Worm (Caenorhabditis elegans) whole organism, L4 larva: Measurements from ENCODE around the gene ccz-1.

Source experiments
- D1046.2 ChIP-seq: fragments of 200-800 bp; sonication (Bioruptor generic); IDR thresholded peaks from 2 replicates; pipeline ENCODE4 v1.3.6; 2022; ENCODE audit warnings: missing genetic modification characterization, missing compliant biosample characterization
- F10B5.3 ChIP-seq: sonication (generic microtip); optimal IDR thresholded peaks from 2 replicates; lab custom pipeline; 2016; ENCODE audit warnings: mild to moderate bottlenecking, missing genetic modification characterization, missing compliant biosample characterization
- F26F4.8 ChIP-seq: fragments of 200-800 bp; sonication (Bioruptor generic); conservative IDR thresholded peaks from 2 replicates; pipeline ENCODE4 v1.3.6; 2022; ENCODE audit warnings: missing genetic modification characterization, missing compliant biosample characterization
- F37D6.2 ChIP-seq: sonication (generic microtip); optimal IDR thresholded peaks from 2 replicates; lab custom pipeline; 2016; ENCODE audit warnings: mild to moderate bottlenecking, missing genetic modification characterization, missing compliant biosample characterization
- T20F7.1 ChIP-seq: fragments of 200-800 bp; sonication (Bioruptor generic); optimal IDR thresholded peaks from 2 replicates; lab custom pipeline; 2018; ENCODE audit warnings: mild to moderate bottlenecking, missing genetic modification characterization, missing compliant biosample characterization
- Y105C5A.15 ChIP-seq: fragments of 200-800 bp; sonication (Bioruptor generic); IDR thresholded peaks from 2 replicates; pipeline ENCODE4 v1.3.6; 2022; ENCODE audit warnings: missing genetic modification characterization, missing compliant biosample characterization
- Y48G9A.11 ChIP-seq: fragments of 200-800 bp; sonication (Bioruptor generic); IDR thresholded peaks from 2 replicates; pipeline ENCODE4 v1.3.6; 2022; ENCODE audit warnings: missing genetic modification reagents, missing genetic modification characterization, missing compliant biosample characterization
- Y75B8A.6 ChIP-seq: fragments of 200-800 bp; sonication (Bioruptor generic); IDR thresholded peaks from 2 replicates; pipeline ENCODE4 v1.3.6; 2022; ENCODE audit warnings: missing genetic modification reagents, missing genetic modification characterization, missing compliant biosample characterization
- aha-1 ChIP-seq: fragments of 150-350 bp; peaks from one replicate; lab custom pipeline; 2014; ENCODE audit warnings: missing biosample characterization, missing genetic modification characterization
- aly-2 ChIP-seq: sonication (generic microtip); optimal IDR thresholded peaks from 2 replicates; lab custom pipeline; 2018; ENCODE audit warnings: missing biosample characterization, missing genetic modification characterization
- arid-1 ChIP-seq: fragments of 200-800 bp; sonication (Bioruptor generic); conservative IDR thresholded peaks from 2 replicates; pipeline ENCODE4 v1.3.6; 2022; ENCODE audit warnings: missing genetic modification reagents, missing genetic modification characterization, missing compliant biosample characterization
- ceh-82 ChIP-seq: sonication (generic microtip); optimal IDR thresholded peaks from 2 replicates; lab custom pipeline; 2017; ENCODE audit warnings: missing biosample characterization, missing genetic modification characterization
- cey-2 ChIP-seq: sonication (generic microtip); optimal IDR thresholded peaks from 3 replicates; lab custom pipeline; 2017; ENCODE audit warnings: missing genetic modification characterization, mild to moderate bottlenecking, missing compliant biosample characterization, antibody characterized with exemption, borderline replicate concordance; ENCODE audit not compliant: insufficient read depth
- daf-12 ChIP-seq: fragments of 150-350 bp; optimal IDR thresholded peaks from 2 replicates; lab custom pipeline; 2014; ENCODE audit warnings: missing biosample characterization, missing genetic modification reagents, missing genetic modification characterization
- daf-16 ChIP-seq, 3 experiments: sonication (generic microtip); optimal IDR thresholded peaks; 2 replicates each; lab custom pipeline; 2016 to 2017; ENCODE audit warnings: missing genetic modification characterization in 3 of 3, missing genetic modification reagents in 3 of 3, mild to moderate bottlenecking in 2 of 3, missing compliant biosample characterization in 2 of 3, missing biosample characterization in 1 of 3, moderate library complexity in 1 of 3
- dmd-6 ChIP-seq: fragments of 200-800 bp; sonication (Bioruptor generic); IDR thresholded peaks from 2 replicates; pipeline ENCODE4 v1.3.6; 2022; ENCODE audit warnings: missing genetic modification reagents, missing genetic modification characterization, missing compliant biosample characterization
- dmd-9 ChIP-seq: fragments of 200-800 bp; sonication (Bioruptor generic); IDR thresholded peaks from 2 replicates; pipeline ENCODE4 v1.3.6; 2022; ENCODE audit warnings: missing genetic modification reagents, missing genetic modification characterization, missing compliant biosample characterization
- dpl-1 ChIP-seq: fragments of 150-350 bp; optimal IDR thresholded peaks from 2 replicates; lab custom pipeline; 2014; ENCODE audit warnings: missing biosample characterization, missing genetic modification reagents, missing genetic modification characterization
- dve-1 ChIP-seq: sonication (generic microtip); optimal IDR thresholded peaks from 2 replicates; lab custom pipeline; 2017; ENCODE audit warnings: antibody characterized with exemption, mild to moderate bottlenecking, missing genetic modification characterization, missing compliant biosample characterization; ENCODE audit not compliant: insufficient read depth
- fos-1 ChIP-seq: fragments of 150-350 bp; optimal IDR thresholded peaks from 2 replicates; lab custom pipeline; 2014; ENCODE audit warnings: missing biosample characterization, missing genetic modification characterization
- hlh-11 ChIP-seq: fragments of 200-800 bp; sonication (Bioruptor generic); optimal IDR thresholded peaks from 2 replicates; lab custom pipeline; 2018; ENCODE audit warnings: mild to moderate bottlenecking, missing genetic modification characterization, missing compliant biosample characterization
- lin-39 ChIP-seq: fragments of 150-350 bp; optimal IDR thresholded peaks from 2 replicates; lab custom pipeline; 2014; ENCODE audit warnings: missing biosample characterization, missing genetic modification reagents, missing genetic modification characterization
- madf-5 ChIP-seq, 2 experiments: fragments of 200-800 bp; sonication (Bioruptor generic); IDR thresholded peaks; 2 replicates each; pipeline ENCODE4 v1.3.6; 2022; ENCODE audit warnings: missing compliant biosample characterization in 2 of 2, missing genetic modification characterization in 2 of 2
- nhr-25 ChIP-seq: sonication (generic microtip); optimal IDR thresholded peaks from 2 replicates; lab custom pipeline; 2017; ENCODE audit warnings: missing genetic modification characterization, mild to moderate bottlenecking, missing compliant biosample characterization, antibody characterized with exemption, moderate library complexity, borderline replicate concordance; ENCODE audit not compliant: insufficient read depth
- nhr-41 ChIP-seq: fragments of 200-800 bp; sonication (Bioruptor generic); IDR thresholded peaks from 2 replicates; pipeline ENCODE4 v1.3.6; 2022; ENCODE audit warnings: missing genetic modification reagents, missing genetic modification characterization, missing compliant biosample characterization
- nhr-48 ChIP-seq: sonication (generic microtip); optimal IDR thresholded peaks from 2 replicates; lab custom pipeline; 2016; ENCODE audit warnings: mild to moderate bottlenecking, missing genetic modification characterization, missing compliant biosample characterization
- pha-4 ChIP-seq, 2 experiments: fragments of 150-350 bp in 1 of 2; fragments of 200-800 bp in 1 of 2; sonication (Bioruptor generic) in 1 of 2; IDR thresholded peaks in 1 of 2; optimal IDR thresholded peaks in 1 of 2; 2 replicates each; pipeline versions ENCODE4 v1.3.6 to Lab custom; 2014 to 2022; ENCODE audit warnings: missing genetic modification characterization in 2 of 2, missing genetic modification reagents in 2 of 2, missing biosample characterization in 1 of 2, missing compliant biosample characterization in 1 of 2
- snpc-4 ChIP-seq: fragments of 150-350 bp; optimal IDR thresholded peaks from 2 replicates; lab custom pipeline; 2014; ENCODE audit warnings: missing biosample characterization, missing genetic modification characterization
- tra-1 ChIP-seq: fragments of 200-800 bp; sonication (Bioruptor generic); IDR thresholded peaks from 2 replicates; pipeline ENCODE4 v1.3.6; 2022; ENCODE audit warnings: missing genetic modification reagents, missing genetic modification characterization, missing compliant biosample characterization
- unc-39 ChIP-seq: sonication (generic microtip); optimal IDR thresholded peaks from 2 replicates; lab custom pipeline; 2017; ENCODE audit warnings: missing biosample characterization, missing genetic modification characterization
- unc-62 ChIP-seq, 3 experiments: fragments of 150-350 bp in 1 of 3; sonication (generic microtip); optimal IDR thresholded peaks in 2 of 3; peaks in 1 of 3; 1 replicate in 1 of 3; 2 replicates in 2 of 3; lab custom pipeline; 2014 to 2017; ENCODE audit warnings: missing biosample characterization in 3 of 3, missing genetic modification characterization in 3 of 3, missing genetic modification reagents in 3 of 3, missing genotype in 1 of 3
- vab-7 ChIP-seq: fragments of 200-800 bp; sonication (Bioruptor generic); IDR thresholded peaks from 2 replicates; pipeline ENCODE4 v1.3.6; 2022; ENCODE audit warnings: missing genetic modification reagents, missing genetic modification characterization, missing compliant biosample characterization
- zip-2 ChIP-seq: fragments of 150-350 bp; optimal IDR thresholded peaks from 2 replicates; lab custom pipeline; 2014; ENCODE audit warnings: missing biosample characterization, missing genetic modification characterization

Gene ccz-1

ce11 chrV:13687504-13687903 is 8.8 kb downstream of the ccz-1 start:
- no peak for TF ChIP-seq dpl-1 (GFP tag; lab: Kevin White, UChicago)
- peak; percentile 69 for TF ChIP-seq aha-1 (tag; lab: Kevin White, UChicago)
- TF ChIP-seq unc-62 (GFP tag; optimal IDR thresholded peaks at IDR 0.05 in 1 of 2; lab: Kevin White, UChicago), result peak in 1 of 2 experiments; percentile 92
- no peak for TF ChIP-seq unc-62 (tag; optimal IDR thresholded peaks at IDR 0.05; lab: Kevin White, UChicago)
- TF ChIP-seq, all 104 proteins: peak for 2

- TF ChIP-seq Y48G9A.11 (GFP tag; lab: Robert Waterston, UW) (no peak), unc-62 (GFP tag; optimal IDR thresholded peaks at IDR 0.05 in 1 of 2; lab: Kevin White, UChicago) (peak in 1 of 2 experiments; percentile 58), unc-62 (tag; optimal IDR thresholded peaks at IDR 0.05; lab: Kevin White, UChicago) (no peak)
- TF ChIP-seq, all 104 proteins: peak for 1
Observed at ce11 chrV:13689592-13689991, 10.9 kb downstream of the ccz-1 start, which contains the start of gene T01D3.1. TSS of gene T01D3.1 (plus strand) at chrV:13689892.

DNA sequence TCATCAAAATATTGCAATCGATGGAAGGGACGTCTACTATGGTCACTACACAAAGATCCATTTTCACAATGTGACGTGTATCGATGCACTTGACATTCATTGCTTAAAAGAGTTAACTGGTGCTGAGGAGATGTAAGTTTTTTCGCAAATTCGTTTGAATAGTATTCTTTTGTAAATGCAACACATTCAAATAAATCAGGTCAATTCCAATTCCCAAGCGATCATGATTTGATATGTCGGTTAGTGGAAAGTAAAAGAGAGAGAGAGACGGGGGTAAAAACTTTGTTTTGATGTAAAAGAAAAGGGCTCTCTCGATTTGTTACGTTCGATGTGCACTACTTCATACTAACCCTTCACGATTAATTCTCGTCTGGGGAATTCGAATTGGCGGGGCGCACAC is 11.6 kb downstream of the ccz-1 start:
- no peak for TF ChIP-seq pha-4 (GFP tag; IDR thresholded peaks at IDR 0.05; lab: Robert Waterston, UW)
- no peak for TF ChIP-seq pha-4 (tag; optimal IDR thresholded peaks at IDR 0.05; lab: Kevin White, UChicago)
- TF ChIP-seq unc-62 (GFP tag; optimal IDR thresholded peaks at IDR 0.05 in 1 of 2; lab: Kevin White, UChicago), result peak in 1 of 2 experiments; percentile 96
- TF ChIP-seq unc-62 (tag; optimal IDR thresholded peaks at IDR 0.05; lab: Kevin White, UChicago), result no peak

ce11 chrV:13694103-13694502 is 15.4 kb downstream of the ccz-1 start:
- TF ChIP-seq Y75B8A.6 (no peak), vab-7 (GFP tag; lab: Robert Waterston, UW) (no peak), F10B5.3 (tag; lab: Kevin White, UChicago) (no peak), ceh-82 (no peak), dmd-6 (GFP tag; lab: Robert Waterston, UW) (no peak), hlh-11 (tag; lab: Kevin White, UChicago) (no peak), daf-12 (tag; lab: Kevin White, UChicago) (no peak)

DNA sequence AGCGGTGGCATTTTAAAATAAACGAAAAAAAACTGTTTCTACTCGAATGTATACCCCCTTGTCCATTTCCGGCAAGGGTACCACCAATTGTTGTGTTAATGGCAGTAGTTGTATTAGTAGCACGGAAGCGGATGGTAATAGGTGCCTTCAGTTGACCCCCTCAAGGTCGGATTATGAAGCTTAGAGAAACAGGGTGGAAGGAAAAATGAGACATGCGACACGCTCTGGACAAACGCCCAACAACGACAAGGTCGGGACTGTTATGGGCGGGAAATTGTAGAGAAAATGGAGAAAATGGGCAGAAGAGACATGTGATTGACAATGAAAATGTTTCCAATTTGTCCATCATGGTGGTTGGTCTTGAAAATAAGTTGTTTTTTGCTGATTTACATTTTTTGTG is 25.3 kb downstream of the ccz-1 start, which contains the start of gene T01D3.3:
Gene T01D3.3, plus strand, starts transcription at position 312 of the 400 bp plus-strand sequence.
- TF ChIP-seq nhr-41 (GFP tag; lab: Robert Waterston, UW) (no peak), nhr-25 (tag; lab: Kevin White, UChicago) (peak; percentile 63)

- no peak for TF ChIP-seq arid-1 (GFP tag; lab: Robert Waterston, UW)
- no peak for TF ChIP-seq aly-2 (tag; lab: Kevin White, UChicago)
- TF ChIP-seq daf-16 (GFP tag; optimal IDR thresholded peaks at IDR 0.05; lab: Kevin White, UChicago), result no peak
- no peak for TF ChIP-seq daf-16 (tag; optimal IDR thresholded peaks at IDR 0.05; lab: Kevin White, UChicago)
- no peak for TF ChIP-seq zip-2
- TF ChIP-seq unc-39 (tag; lab: Kevin White, UChicago), result no peak
- no peak for TF ChIP-seq dmd-9 (GFP tag; lab: Robert Waterston, UW)
- no peak for TF ChIP-seq T20F7.1
- TF ChIP-seq lin-39 (tag; lab: Kevin White, UChicago), result no peak
- TF ChIP-seq dpl-1 (GFP tag; lab: Kevin White, UChicago), result no peak
- no peak for TF ChIP-seq madf-5 (GFP tag; IDR thresholded peaks at IDR 0.05; lab: Robert Waterston, UW)
- no peak for TF ChIP-seq fos-1 (tag; lab: Kevin White, UChicago)
- no peak for TF ChIP-seq cey-2 (tag; lab: Kevin White, UChicago)
Observed at ce11 chrV:13707295-13707694, 28.6 kb downstream of the ccz-1 start, which contains the start of gene hlh-34. TSS of gene hlh-34 (minus strand) at chrV:13707395.

DNA sequence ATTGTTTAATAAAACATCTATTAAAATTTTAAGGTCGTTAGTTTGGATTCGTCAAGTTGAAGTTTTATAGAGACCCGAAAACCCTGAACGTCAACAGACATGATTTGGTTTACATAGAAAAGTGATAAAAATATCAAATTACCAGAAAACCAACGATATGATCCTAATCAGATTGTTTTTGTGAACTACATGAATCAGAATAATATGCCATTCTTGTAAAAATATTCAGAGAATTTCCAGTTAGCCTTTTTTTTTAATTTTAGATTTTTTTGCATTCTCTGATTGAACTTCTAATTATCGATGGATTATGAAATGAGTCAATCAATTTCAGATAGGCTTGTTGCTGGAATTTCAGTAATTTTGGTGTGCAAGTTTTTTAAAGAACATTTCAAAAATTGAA is 32.4 kb downstream of the ccz-1 start, which contains the start of gene srx-96:
Gene srx-96, plus strand, starts transcription at position 301 of the 400 bp plus-strand sequence.
- TF ChIP-seq D1046.2 (no peak), snpc-4 (tag; lab: Kevin White, UChicago) (no peak), zip-2 (no peak), Y105C5A.15 (no peak), F37D6.2 (tag; lab: Kevin White, UChicago) (no peak), dve-1 (tag; lab: Kevin White, UChicago) (no peak), nhr-48 (tag; lab: Kevin White, UChicago) (no peak), F26F4.8 (no peak), tra-1 (GFP tag; lab: Robert Waterston, UW) (no peak)
